Worm (Caenorhabditis elegans) whole organism, young adult: Measurements from ENCODE around the gene chil-1.

Experiments
- F22D6.2 ChIP-seq: sonication (generic microtip); optimal IDR thresholded peaks from 2 replicates; lab custom pipeline; 2016; ENCODE audit warnings: mild to moderate bottlenecking, missing genetic modification characterization, missing compliant biosample characterization
- F37B4.10 ChIP-seq: fragments of 200-800 bp; sonication (Bioruptor generic); IDR thresholded peaks from 2 replicates; pipeline ENCODE4 v1.3.6; 2022; ENCODE audit warnings: missing genetic modification characterization, missing compliant biosample characterization
- F52B5.7 ChIP-seq: sonication (generic microtip); optimal IDR thresholded peaks from 2 replicates; lab custom pipeline; 2016; ENCODE audit warnings: mild to moderate bottlenecking, missing genetic modification characterization, missing compliant biosample characterization
- F55B11.4 ChIP-seq: sonication (generic microtip); optimal IDR thresholded peaks from 2 replicates; lab custom pipeline; 2016; ENCODE audit warnings: missing compliant biosample characterization, missing genetic modification characterization, borderline replicate concordance; ENCODE audit not compliant: insufficient read depth
- F57A8.1 ChIP-seq: fragments of 200-800 bp; sonication (Bioruptor generic); optimal IDR thresholded peaks from 2 replicates; lab custom pipeline; 2018; ENCODE audit warnings: mild to moderate bottlenecking, missing genetic modification characterization, moderate library complexity, missing compliant biosample characterization
- Y53G8AR.9 ChIP-seq: fragments of 200-800 bp; sonication (Bioruptor generic); conservative IDR thresholded peaks from 2 replicates; pipeline ENCODE4 v1.3.6; 2022; ENCODE audit warnings: missing genetic modification reagents, missing genetic modification characterization, missing compliant biosample characterization
- Y67H2A.10 ChIP-seq: fragments of 200-800 bp; sonication (Bioruptor generic); conservative IDR thresholded peaks from 2 replicates; pipeline ENCODE4 v1.3.6; 2022; ENCODE audit warnings: missing genetic modification reagents, missing genetic modification characterization, missing compliant biosample characterization
- akir-1 ChIP-seq: fragments of 200-800 bp; sonication (Bioruptor generic); optimal IDR thresholded peaks from 2 replicates; lab custom pipeline; 2018; ENCODE audit warnings: mild to moderate bottlenecking, missing genetic modification characterization, moderate library complexity, missing compliant biosample characterization
- aptf-3 ChIP-seq: fragments of 200-800 bp; sonication (Bioruptor generic); IDR thresholded peaks from 2 replicates; pipeline ENCODE4 v1.3.6; 2022; ENCODE audit warnings: missing genetic modification characterization, missing compliant biosample characterization
- athp-1 ChIP-seq: sonication (generic microtip); optimal IDR thresholded peaks from 2 replicates; lab custom pipeline; 2017; ENCODE audit warnings: mild to moderate bottlenecking, missing genetic modification characterization, missing compliant biosample characterization
- attf-5 ChIP-seq: fragments of 200-800 bp; sonication (Bioruptor generic); optimal IDR thresholded peaks from 2 replicates; lab custom pipeline; 2018; ENCODE audit warnings: mild to moderate bottlenecking, missing genetic modification characterization, missing compliant biosample characterization
- attf-6 ChIP-seq: fragments of 200-800 bp; sonication (Bioruptor generic); IDR thresholded peaks from 2 replicates; pipeline ENCODE4 v1.3.6; 2022; ENCODE audit warnings: missing genetic modification reagents, missing genetic modification characterization, missing compliant biosample characterization
- bed-1 ChIP-seq: fragments of 200-800 bp; sonication (Bioruptor generic); IDR thresholded peaks from 2 replicates; pipeline ENCODE4 v1.3.6; 2022; ENCODE audit warnings: missing genetic modification reagents, missing genetic modification characterization, missing compliant biosample characterization
- ceh-100 ChIP-seq: fragments of 200-800 bp; sonication (Bioruptor generic); IDR thresholded peaks from 2 replicates; pipeline ENCODE4 v1.3.6; 2022; ENCODE audit warnings: missing genetic modification reagents, missing genetic modification characterization, missing compliant biosample characterization
- ceh-91 ChIP-seq: fragments of 200-800 bp; sonication (Bioruptor generic); IDR thresholded peaks from 2 replicates; pipeline ENCODE4 v1.3.6; 2022; ENCODE audit warnings: missing genetic modification reagents, missing genetic modification characterization, missing compliant biosample characterization
- ets-4 ChIP-seq: fragments of 200-800 bp; sonication (Bioruptor generic); optimal IDR thresholded peaks from 2 replicates; lab custom pipeline; 2018; ENCODE audit warnings: mild to moderate bottlenecking, missing genetic modification characterization, missing compliant biosample characterization
- lin-54 ChIP-seq: fragments of 200-800 bp; sonication (Bioruptor generic); optimal IDR thresholded peaks from 2 replicates; lab custom pipeline; 2018; ENCODE audit warnings: mild to moderate bottlenecking, missing genetic modification characterization, missing compliant biosample characterization
- madf-8 ChIP-seq: fragments of 200-800 bp; sonication (Bioruptor generic); conservative IDR thresholded peaks from 2 replicates; pipeline ENCODE4 v1.3.6; 2022; ENCODE audit warnings: missing genetic modification reagents, missing genetic modification characterization, missing compliant biosample characterization
- mel-28 ChIP-seq: sonication (generic microtip); optimal IDR thresholded peaks from 2 replicates; lab custom pipeline; 2016; ENCODE audit warnings: borderline replicate concordance, mild to moderate bottlenecking, missing genetic modification characterization, missing compliant biosample characterization
- mxl-1 ChIP-seq: sonication (generic microtip); optimal IDR thresholded peaks from 2 replicates; lab custom pipeline; 2016; ENCODE audit warnings: missing genetic modification characterization, missing compliant biosample characterization
- rcor-1 ChIP-seq: fragments of 200-800 bp; sonication (Bioruptor generic); IDR thresholded peaks from 2 replicates; pipeline ENCODE4 v1.3.6; 2022; ENCODE audit warnings: missing genetic modification reagents, missing genetic modification characterization, missing compliant biosample characterization
- snpc-1.1 ChIP-seq: sonication (generic microtip); optimal IDR thresholded peaks from 2 replicates; lab custom pipeline; 2017; ENCODE audit warnings: missing genetic modification characterization, mild to moderate bottlenecking, missing compliant biosample characterization, antibody characterized with exemption, moderate library complexity, missing genotype, missing genetic modification reagents; ENCODE audit not compliant: insufficient read depth
- snpc-3.4 ChIP-seq: sonication (generic microtip); optimal IDR thresholded peaks from 2 replicates; lab custom pipeline; 2017; ENCODE audit warnings: missing genetic modification characterization, mild to moderate bottlenecking, missing compliant biosample characterization, antibody characterized with exemption, moderate library complexity, missing genotype, missing genetic modification reagents
- snpc-4 ChIP-seq, 5 experiments: fragments of 150-350 bp in 1 of 5; sonication (generic microtip) in 4 of 5; optimal IDR thresholded peaks; 2 replicates each; lab custom pipeline; 2014 to 2018; ENCODE audit warnings: missing genetic modification characterization in 5 of 5, missing biosample characterization in 3 of 5, antibody characterized with exemption in 2 of 5, mild to moderate bottlenecking in 2 of 5, missing compliant biosample characterization in 2 of 5, missing genotype in 2 of 5, moderate library complexity in 2 of 5, missing genetic modification reagents in 1 of 5
- sptf-2 ChIP-seq: fragments of 200-800 bp; sonication (Bioruptor generic); optimal IDR thresholded peaks from 2 replicates; lab custom pipeline; 2018; ENCODE audit warnings: mild to moderate bottlenecking, missing genetic modification characterization, missing compliant biosample characterization
- tbx-9 ChIP-seq: sonication (generic microtip); optimal IDR thresholded peaks from 2 replicates; lab custom pipeline; 2016; ENCODE audit warnings: borderline replicate concordance, missing genetic modification characterization, inconsistent platforms, missing compliant biosample characterization
- unc-62 ChIP-seq: fragments of 150-350 bp; optimal IDR thresholded peaks from 2 replicates; lab custom pipeline; 2014; ENCODE audit warnings: missing biosample characterization, missing genetic modification reagents, missing genetic modification characterization
- ztf-18 ChIP-seq: sonication (generic microtip); optimal IDR thresholded peaks from 2 replicates; lab custom pipeline; 2016; ENCODE audit warnings: missing genotype, mild to moderate bottlenecking, missing genetic modification characterization, missing compliant biosample characterization
- ztf-25 ChIP-seq: fragments of 200-800 bp; sonication (Bioruptor generic); IDR thresholded peaks from 2 replicates; pipeline ENCODE4 v1.3.6; 2022; ENCODE audit warnings: missing genetic modification reagents, missing genetic modification characterization, missing compliant biosample characterization
- ztf-26 ChIP-seq: sonication (generic microtip); optimal IDR thresholded peaks from 2 replicates; lab custom pipeline; 2017; ENCODE audit warnings: missing genetic modification characterization, missing compliant biosample characterization
- ztf-6 ChIP-seq: fragments of 200-800 bp; sonication (Bioruptor generic); IDR thresholded peaks from 2 replicates; pipeline ENCODE4 v1.3.6; 2022; ENCODE audit warnings: missing genetic modification reagents, missing genetic modification characterization, missing compliant biosample characterization

The chil-1 gene

DNA sequence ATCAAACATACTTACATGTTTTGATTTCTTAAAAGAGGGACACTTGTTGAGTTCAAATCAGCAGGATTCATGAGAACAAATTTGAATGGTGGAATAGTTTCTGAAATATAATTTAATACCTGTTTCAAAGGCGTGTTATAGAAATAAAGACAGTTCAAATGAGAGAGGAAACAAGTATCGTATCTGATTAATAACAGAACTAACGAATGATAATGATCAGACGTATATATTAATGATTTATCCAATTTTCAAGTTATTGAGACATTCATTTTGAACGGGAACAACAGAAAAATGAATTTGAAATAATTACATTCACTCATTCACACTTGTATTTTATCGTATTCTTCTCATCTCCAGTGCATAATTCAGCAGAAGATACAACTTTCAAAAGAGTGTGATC, 10.7 kb downstream of the chil-1 start, which contains the start of gene chil-4:
chil-4 (minus strand) TSS at position 101 of the 400 bp plus-strand sequence.
- no peak for TF ChIP-seq attf-6 (GFP tag; lab: Robert Waterston, UW)
- TF ChIP-seq sptf-2 (GFP tag; lab: Kevin White, UChicago) = no peak
- TF ChIP-seq F37B4.10 (GFP tag; lab: Robert Waterston, UW) = no peak
- TF ChIP-seq ets-4 (GFP tag; lab: Kevin White, UChicago) = no peak
- no peak for TF ChIP-seq ztf-26 (tag; lab: Kevin White, UChicago)
- no peak for TF ChIP-seq athp-1
- TF ChIP-seq mel-28 (tag; lab: Kevin White, UChicago) = no peak
- TF ChIP-seq attf-5 = no peak
- TF ChIP-seq Y53G8AR.9 (GFP tag; lab: Robert Waterston, UW) = no peak
- TF ChIP-seq ceh-91 (GFP tag; lab: Robert Waterston, UW) = no peak
- TF ChIP-seq aptf-3 (GFP tag; lab: Robert Waterston, UW) = no peak
- no peak for TF ChIP-seq snpc-4 (GFP tag; optimal IDR thresholded peaks at IDR 0.05; lab: Kevin White, UChicago)
- no peak for TF ChIP-seq snpc-4 (tag; optimal IDR thresholded peaks at IDR 0.05; lab: Kevin White, UChicago)
- no peak for TF ChIP-seq snpc-3.4 (tag; lab: Kevin White, UChicago)
- no peak for TF ChIP-seq ztf-25 (GFP tag; lab: Robert Waterston, UW)

DNA sequence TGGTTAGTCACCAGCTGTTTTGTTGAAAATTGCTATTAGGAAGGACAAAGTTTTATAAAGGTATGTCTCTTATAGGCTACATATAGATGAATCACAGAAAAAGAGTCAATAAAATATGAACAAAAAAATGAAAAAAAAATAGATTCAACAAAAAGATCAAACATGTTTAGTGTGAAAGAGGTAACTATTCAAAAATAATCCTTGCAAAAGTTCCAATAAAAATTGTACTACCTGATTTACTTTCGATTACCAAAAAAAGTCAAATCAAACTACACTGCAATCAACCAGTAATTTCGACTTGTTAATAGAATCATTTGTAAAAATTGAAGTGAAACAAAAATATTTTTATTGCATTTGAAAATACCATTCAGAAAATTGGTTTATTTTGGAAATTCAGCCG, 15.3 kb downstream of the chil-1 start, which contains the start of gene ZK938.10:
ZK938.10 (minus strand) TSS at position 101 of the 400 bp plus-strand sequence.
- TF ChIP-seq ztf-18 (tag; lab: Kevin White, UChicago) (no peak), bed-1 (GFP tag; lab: Robert Waterston, UW) (no peak), sptf-2 (GFP tag; lab: Kevin White, UChicago) (no peak), F52B5.7 (tag; lab: Kevin White, UChicago) (no peak), F22D6.2 (tag; lab: Kevin White, UChicago) (no peak), ceh-100 (GFP tag; lab: Robert Waterston, UW) (no peak), snpc-1.1 (no peak), F55B11.4 (tag; lab: Kevin White, UChicago) (no peak), unc-62 (GFP tag; lab: Kevin White, UChicago) (no peak)
- TF ChIP-seq, all 124 proteins: peak for 0

DNA sequence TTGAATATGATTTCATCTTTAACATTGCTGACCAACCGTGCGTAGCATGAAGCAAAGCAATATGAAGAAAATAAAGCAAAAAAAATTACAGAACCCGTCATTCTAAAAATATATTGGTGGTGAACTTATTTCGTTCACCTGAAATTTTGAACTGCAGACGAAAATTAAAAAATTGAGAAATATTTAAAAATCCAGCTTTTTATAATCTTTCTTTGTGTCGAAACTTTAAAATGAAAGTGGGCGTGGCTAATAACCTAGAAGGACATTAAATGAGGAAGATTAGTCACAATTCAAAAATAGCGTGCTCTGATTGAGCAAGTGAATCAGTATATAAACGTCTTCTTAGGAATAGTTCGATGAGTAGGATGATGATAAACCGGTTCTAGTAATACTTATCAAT, 16.8 kb downstream of the chil-1 start, which contains the start of gene old-2:
old-2 (minus strand) TSS at position 101 of the 400 bp plus-strand sequence.
- no peak for TF ChIP-seq mxl-1 (tag; lab: Kevin White, UChicago)
- no peak for TF ChIP-seq madf-8 (GFP tag; lab: Robert Waterston, UW)
- TF ChIP-seq lin-54 (GFP tag; lab: Kevin White, UChicago) = no peak

DNA sequence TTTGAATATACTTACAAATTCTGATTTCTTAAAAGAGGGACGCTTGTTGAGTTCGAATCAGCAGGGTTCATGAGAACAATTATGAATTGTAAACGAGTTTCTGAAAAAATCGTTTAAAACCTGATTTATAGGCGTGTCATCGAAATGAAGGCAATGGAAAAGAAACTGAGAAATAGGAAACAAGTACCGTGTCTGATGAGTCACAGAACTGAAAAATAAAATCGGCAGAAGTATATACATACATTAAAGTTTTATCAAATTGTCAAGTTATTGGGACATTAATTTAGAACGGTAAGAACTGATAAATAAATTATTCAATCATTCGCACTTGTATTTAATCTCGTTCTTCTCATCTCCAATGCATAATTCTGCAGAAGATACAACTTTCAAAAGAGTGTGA, 21.0 kb downstream of the chil-1 start, which contains the start of gene chil-9:
chil-9 (minus strand) TSS at position 101 of the 400 bp plus-strand sequence.
- no peak for TF ChIP-seq ztf-6 (GFP tag; lab: Robert Waterston, UW)
- TF ChIP-seq akir-1 = no peak
- TF ChIP-seq bed-1 (GFP tag; lab: Robert Waterston, UW) = no peak
- no peak for TF ChIP-seq tbx-9 (tag; lab: Kevin White, UChicago)
- TF ChIP-seq attf-6 (GFP tag; lab: Robert Waterston, UW) = no peak
- no peak for TF ChIP-seq F57A8.1 (GFP tag; lab: Kevin White, UChicago)
- no peak for TF ChIP-seq Y67H2A.10
- no peak for TF ChIP-seq rcor-1 (GFP tag; lab: Robert Waterston, UW)
